Worm (Caenorhabditis elegans) whole organism, L2 larva: Measurements from ENCODE around the gene T05C7.9.

Experiments used
- C34F6.9 ChIP-seq: fragments of 150-350 bp; optimal IDR thresholded peaks from 2 replicates; lab custom pipeline; 2014; ENCODE audit warnings: missing biosample characterization, missing genetic modification characterization
- aly-2 ChIP-seq: fragments of 150-350 bp; optimal IDR thresholded peaks from 2 replicates; lab custom pipeline; 2014; ENCODE audit warnings: missing biosample characterization, missing genetic modification characterization
- ama-1 ChIP-seq: fragments of 150-350 bp; optimal IDR thresholded peaks from 2 replicates; lab custom pipeline; 2018; ENCODE audit warnings: inconsistent platforms
- ceh-82 ChIP-seq: fragments of 150-350 bp; optimal IDR thresholded peaks from 2 replicates; lab custom pipeline; 2014; ENCODE audit warnings: missing biosample characterization, missing genetic modification characterization
- egl-27 ChIP-seq: sonication (generic microtip); optimal IDR thresholded peaks from 3 replicates; lab custom pipeline; 2017; ENCODE audit warnings: missing biosample characterization, missing genetic modification reagents, missing genetic modification characterization
- elt-3 ChIP-seq: sonication (generic microtip); optimal IDR thresholded peaks from 2 replicates; lab custom pipeline; 2017; ENCODE audit warnings: missing biosample characterization, missing genetic modification characterization
- lsy-2 ChIP-seq, 2 experiments: fragments of 150-350 bp in 1 of 2; sonication (generic microtip) in 1 of 2; optimal IDR thresholded peaks; 2 replicates each; lab custom pipeline; 2014 to 2017; ENCODE audit warnings: missing biosample characterization in 2 of 2, missing genetic modification characterization in 2 of 2
- nhr-11 ChIP-seq: fragments of 150-350 bp; optimal IDR thresholded peaks from 2 replicates; lab custom pipeline; 2014; ENCODE audit warnings: missing biosample characterization, missing genetic modification characterization
- nhr-25 ChIP-seq: fragments of 150-350 bp; sonication (generic microtip); optimal IDR thresholded peaks from 3 replicates; lab custom pipeline; 2014; ENCODE audit warnings: missing biosample characterization, missing genetic modification characterization
- nhr-6 ChIP-seq: fragments of 150-350 bp; optimal IDR thresholded peaks from 2 replicates; lab custom pipeline; 2014; ENCODE audit warnings: missing biosample characterization, missing genetic modification characterization
- sem-4 ChIP-seq: fragments of 150-350 bp; optimal IDR thresholded peaks from 2 replicates; lab custom pipeline; 2014; ENCODE audit warnings: missing biosample characterization, missing genetic modification reagents, missing genetic modification characterization
- unc-62 ChIP-seq: fragments of 150-350 bp; optimal IDR thresholded peaks from 2 replicates; lab custom pipeline; 2014; ENCODE audit warnings: missing biosample characterization, missing genetic modification reagents, missing genetic modification characterization
- ztf-4 ChIP-seq: fragments of 150-350 bp; optimal IDR thresholded peaks from 2 replicates; lab custom pipeline; 2014; ENCODE audit warnings: missing biosample characterization, missing genetic modification characterization

ce11 chrIV:109307-109706 is 30.2 kb downstream of the T05C7.9 start, which contains the start of gene B0545.4:
- TF ChIP-seq lsy-2 (tag; optimal IDR thresholded peaks at IDR 0.05; lab: Kevin White, UChicago) (no peak), nhr-6 (tag; lab: Kevin White, UChicago) (no peak), ztf-4 (tag; lab: Kevin White, UChicago) (no peak), aly-2 (tag; lab: Kevin White, UChicago) (no peak), egl-27 (tag; lab: Kevin White, UChicago) (no peak), unc-62 (GFP tag; lab: Kevin White, UChicago) (no peak), elt-3 (tag; lab: Kevin White, UChicago) (no peak), C34F6.9 (tag; lab: Kevin White, UChicago) (no peak), sem-4 (no peak), ceh-82 (tag; lab: Kevin White, UChicago) (no peak), nhr-11 (tag; lab: Kevin White, UChicago) (no peak), nhr-25 (no peak), ama-1 (lab: Kevin White, UChicago) (no peak)
